Worm (Caenorhabditis elegans) whole organism, mixed stage, embryonic: ENCODE data around the gene nas-10.
A peak's percentile ranks its signal among the peaks of the same experiment; 100 is the strongest.

ENCODE experiments used
- M03D4.4 ChIP-seq: sonication (generic microtip); optimal IDR thresholded peaks from 2 replicates; lab custom pipeline; 2017; ENCODE audit warnings: mild to moderate bottlenecking, missing genetic modification characterization, missing compliant biosample characterization
- bed-3 ChIP-seq: fragments of 200-800 bp; sonication (Bioruptor generic); optimal IDR thresholded peaks from 3 replicates; lab custom pipeline; 2018; ENCODE audit warnings: mild to moderate bottlenecking, missing genetic modification characterization, moderate library complexity, missing compliant biosample characterization
- blmp-1 ChIP-seq: fragments of 150-350 bp; optimal IDR thresholded peaks from 2 replicates; lab custom pipeline; 2014; ENCODE audit warnings: missing biosample characterization, missing genetic modification characterization
- ceh-39 ChIP-seq: fragments of 150-350 bp; optimal IDR thresholded peaks from 2 replicates; lab custom pipeline; 2014; ENCODE audit warnings: missing biosample characterization, missing genetic modification characterization
- ceh-43 ChIP-seq: fragments of 200-800 bp; sonication (Bioruptor generic); optimal IDR thresholded peaks from 2 replicates; lab custom pipeline; 2018; ENCODE audit warnings: mild to moderate bottlenecking, missing genetic modification characterization, moderate library complexity, missing compliant biosample characterization
- ces-1 ChIP-seq: fragments of 150-350 bp; optimal IDR thresholded peaks from 2 replicates; lab custom pipeline; 2014; ENCODE audit warnings: missing biosample characterization, missing genetic modification reagents, missing genetic modification characterization
- cnd-1 ChIP-seq: fragments of 200-800 bp; sonication (Bioruptor generic); optimal IDR thresholded peaks from 2 replicates; lab custom pipeline; 2018; ENCODE audit warnings: mild to moderate bottlenecking, missing genetic modification characterization, missing compliant biosample characterization
- drap-1 ChIP-seq: fragments of 200-800 bp; sonication (Bioruptor generic); optimal IDR thresholded peaks from 3 replicates; lab custom pipeline; 2018; ENCODE audit warnings: mild to moderate bottlenecking, missing genetic modification characterization, missing compliant biosample characterization
- elt-1 ChIP-seq: sonication (generic microtip); optimal IDR thresholded peaks from 2 replicates; lab custom pipeline; 2017; ENCODE audit warnings: missing genetic modification characterization, mild to moderate bottlenecking, missing compliant biosample characterization, antibody characterized with exemption, moderate library complexity, borderline replicate concordance; ENCODE audit not compliant: insufficient read depth
- elt-3 ChIP-seq: fragments of 150-350 bp; optimal IDR thresholded peaks from 2 replicates; lab custom pipeline; 2014; ENCODE audit warnings: missing biosample characterization, missing genetic modification characterization
- ham-2 ChIP-seq: fragments of 200-800 bp; sonication (Bioruptor generic); optimal IDR thresholded peaks from 2 replicates; lab custom pipeline; 2018; ENCODE audit warnings: mild to moderate bottlenecking, missing genetic modification characterization, missing compliant biosample characterization
- hlh-1 ChIP-seq: fragments of 150-350 bp; optimal IDR thresholded peaks from 2 replicates; lab custom pipeline; 2014; ENCODE audit warnings: missing biosample characterization, missing genetic modification reagents, missing genetic modification characterization
- lin-13 ChIP-seq: fragments of 150-350 bp; optimal IDR thresholded peaks from 2 replicates; lab custom pipeline; 2014; ENCODE audit warnings: missing biosample characterization, missing genetic modification characterization
- lin-32 ChIP-seq: fragments of 200-800 bp; sonication (Bioruptor generic); optimal IDR thresholded peaks from 2 replicates; lab custom pipeline; 2018; ENCODE audit warnings: mild to moderate bottlenecking, missing genetic modification characterization, missing compliant biosample characterization
- lsy-2 ChIP-seq: fragments of 150-350 bp; optimal IDR thresholded peaks from 2 replicates; lab custom pipeline; 2014; ENCODE audit warnings: missing biosample characterization, missing genetic modification characterization
- mab-5 ChIP-seq: fragments of 150-350 bp; optimal IDR thresholded peaks from 2 replicates; lab custom pipeline; 2014; ENCODE audit warnings: missing biosample characterization, missing genetic modification characterization
- mep-1 ChIP-seq: fragments of 150-350 bp; optimal IDR thresholded peaks from 2 replicates; lab custom pipeline; 2017; ENCODE audit warnings: missing biosample characterization, missing genetic modification reagents, missing genetic modification characterization, inconsistent platforms
- mls-2 ChIP-seq: sonication (generic microtip); optimal IDR thresholded peaks from 2 replicates; lab custom pipeline; 2016; ENCODE audit warnings: mild to moderate bottlenecking, missing genetic modification characterization, moderate library complexity, missing compliant biosample characterization
- nhr-12 ChIP-seq: fragments of 150-350 bp; optimal IDR thresholded peaks from 2 replicates; lab custom pipeline; 2014; ENCODE audit warnings: missing biosample characterization, missing genetic modification characterization
- nhr-237 ChIP-seq: fragments of 150-350 bp; optimal IDR thresholded peaks from 2 replicates; lab custom pipeline; 2014; ENCODE audit warnings: missing biosample characterization, missing genetic modification characterization
- nhr-28 ChIP-seq: fragments of 150-350 bp; optimal IDR thresholded peaks from 2 replicates; lab custom pipeline; 2014; ENCODE audit warnings: missing biosample characterization, missing genetic modification characterization
- nhr-76 ChIP-seq: sonication (generic microtip); optimal IDR thresholded peaks from 2 replicates; lab custom pipeline; 2017; ENCODE audit warnings: missing biosample characterization, missing genetic modification characterization
- pha-4 ChIP-seq: fragments of 150-350 bp; optimal IDR thresholded peaks from 2 replicates; lab custom pipeline; 2018; ENCODE audit warnings: missing biosample characterization, missing genetic modification reagents, missing genetic modification characterization
- sem-2 ChIP-seq: fragments of 200-800 bp; sonication (Bioruptor generic); optimal IDR thresholded peaks from 2 replicates; lab custom pipeline; 2018; ENCODE audit warnings: mild to moderate bottlenecking, missing genetic modification characterization, missing compliant biosample characterization
- snpc-4 ChIP-seq: fragments of 150-350 bp; optimal IDR thresholded peaks from 2 replicates; lab custom pipeline; 2014; ENCODE audit warnings: missing biosample characterization, missing genetic modification characterization
- sptf-1 ChIP-seq: sonication (generic microtip); optimal IDR thresholded peaks from 2 replicates; lab custom pipeline; 2017; ENCODE audit warnings: mild to moderate bottlenecking, missing genetic modification characterization, moderate library complexity, missing compliant biosample characterization
- tbx-8 ChIP-seq: fragments of 200-800 bp; sonication (Bioruptor generic); optimal IDR thresholded peaks from 2 replicates; lab custom pipeline; 2018; ENCODE audit warnings: mild to moderate bottlenecking, missing genetic modification characterization, moderate library complexity, missing compliant biosample characterization
- unc-39 ChIP-seq: fragments of 150-350 bp; optimal IDR thresholded peaks from 2 replicates; lab custom pipeline; 2014; ENCODE audit warnings: missing biosample characterization, missing genetic modification characterization
- unc-62 ChIP-seq: fragments of 150-350 bp; optimal IDR thresholded peaks from 2 replicates; lab custom pipeline; 2014; ENCODE audit warnings: missing biosample characterization, missing genetic modification reagents, missing genetic modification characterization

The nas-10 gene

ce11 chrX:10919613-10920012, 43.7 kb downstream of the nas-10 start, which contains the start of gene nstp-9:
Gene nstp-9, minus strand, starts transcription at chrX:10919713.
- no peak for TF ChIP-seq nhr-12 (tag; lab: Kevin White, UChicago)
- no peak for TF ChIP-seq elt-3 (tag; lab: Kevin White, UChicago)
- no peak for TF ChIP-seq sem-2
- TF ChIP-seq mab-5 (tag; lab: Kevin White, UChicago): no peak
- TF ChIP-seq ces-1 (GFP tag; lab: Kevin White, UChicago): no peak
- no peak for TF ChIP-seq ceh-39 (tag; lab: Kevin White, UChicago)
- no peak for TF ChIP-seq ham-2 (GFP tag; lab: Kevin White, UChicago)
- no peak for TF ChIP-seq tbx-8 (GFP tag; lab: Kevin White, UChicago)
- no peak for TF ChIP-seq snpc-4
- TF ChIP-seq ceh-43 (GFP tag; lab: Kevin White, UChicago): no peak
- no peak for TF ChIP-seq drap-1 (GFP tag; lab: Kevin White, UChicago)
- no peak for TF ChIP-seq sptf-1 (tag; lab: Kevin White, UChicago)
- TF ChIP-seq unc-39 (tag; lab: Kevin White, UChicago): no peak
- no peak for TF ChIP-seq nhr-237 (tag; lab: Kevin White, UChicago)
- no peak for TF ChIP-seq lsy-2 (tag; lab: Kevin White, UChicago)
- no peak for TF ChIP-seq mep-1 (tag; lab: Kevin White, UChicago)
- TF ChIP-seq nhr-28 (tag; lab: Kevin White, UChicago): no peak
- TF ChIP-seq, all 35 proteins: peak for 0

ce11 chrX:10916194-10916593, 47.1 kb downstream of the nas-10 start:
- TF ChIP-seq mep-1 (tag; lab: Kevin White, UChicago) (no peak), snpc-4 (no peak), unc-62 (GFP tag; lab: Kevin White, UChicago) (no peak), lsy-2 (tag; lab: Kevin White, UChicago) (no peak), lin-13 (no peak), bed-3 (GFP tag; lab: Kevin White, UChicago) (no peak), elt-1 (tag; lab: Kevin White, UChicago) (no peak), nhr-28 (tag; lab: Kevin White, UChicago) (no peak), nhr-76 (tag; lab: Kevin White, UChicago) (no peak), ceh-43 (GFP tag; lab: Kevin White, UChicago) (no peak), M03D4.4 (tag; lab: Kevin White, UChicago) (no peak), pha-4 (tag; lab: Kevin White, UChicago) (no peak), cnd-1 (no peak), sem-2 (no peak), elt-3 (tag; lab: Kevin White, UChicago) (no peak), drap-1 (GFP tag; lab: Kevin White, UChicago) (no peak), sptf-1 (tag; lab: Kevin White, UChicago) (no peak)

ce11 chrX:10914421-10915277, 48.7 kb downstream of the nas-10 start:
- TF ChIP-seq nhr-28 (tag; lab: Kevin White, UChicago): no peak
- TF ChIP-seq lin-13: no peak
- TF ChIP-seq nhr-76 (tag; lab: Kevin White, UChicago): no peak
- TF ChIP-seq lin-32 (GFP tag; lab: Kevin White, UChicago): no peak
- TF ChIP-seq hlh-1 (tag; lab: Kevin White, UChicago): peak; percentile 43
- TF ChIP-seq, all 35 proteins: peak for 1

- TF ChIP-seq cnd-1 (no peak), lsy-2 (tag; lab: Kevin White, UChicago) (no peak), blmp-1 (tag; lab: Kevin White, UChicago) (no peak), mls-2 (no peak), elt-3 (tag; lab: Kevin White, UChicago) (no peak), snpc-4 (no peak), hlh-1 (tag; lab: Kevin White, UChicago) (no peak), sem-2 (no peak), unc-62 (GFP tag; lab: Kevin White, UChicago) (no peak), sptf-1 (tag; lab: Kevin White, UChicago) (no peak)
These were observed 49.3 kb downstream of the nas-10 start, which contains the start of gene F47B10.9 for ce11 chrX:10913981-10914380. Gene F47B10.9, minus strand, starts transcription at chrX:10914081.
